Fruit fly (Drosophila melanogaster): ENCODE measurements around the gene Cyp4e3.

Cyp4e3 gene

dm6 chr2L:9782176-9782581 lies 32.3 kb upstream of the Cyp4e3 start, which contains the start of gene IP3K1 (continued):
- no peak for TF ChIP-seq salr (GFP tag; optimal IDR thresholded peaks at IDR 0.05)
- TF ChIP-seq Blimp-1 (GFP tag; optimal IDR thresholded peaks at IDR 0.05) = no peak
- TF ChIP-seq pdm3 (GFP tag; optimal IDR thresholded peaks at IDR 0.05) = no peak
- peak; percentile 80; the same call in 2 of the 3 replicates for TF ChIP-seq CG6163 (GFP tag; IDR thresholded peaks at IDR 0.05)
- TF ChIP-seq Hr39 (GFP tag; optimal IDR thresholded peaks at IDR 0.05) = no peak
- TF ChIP-seq eg (GFP tag; IDR thresholded peaks at IDR 0.05) = peak; percentile 81; the same call in 2 of the 3 replicates
- TF ChIP-seq CG3032 (tag; optimal IDR thresholded peaks at IDR 0.05) = no peak
- TF ChIP-seq Sox15 (GFP tag; optimal IDR thresholded peaks at IDR 0.05) = no peak

- TF ChIP-seq Gug (GFP tag; IDR thresholded peaks at IDR 0.05) (no peak), Blimp-1 (GFP tag; optimal IDR thresholded peaks at IDR 0.05) (no peak), ss (GFP tag; optimal IDR thresholded peaks at IDR 0.05) (peak; percentile 37 to 65), net (GFP tag; optimal IDR thresholded peaks at IDR 0.05) (peak; percentile 5), CG6808 (GFP tag; optimal IDR thresholded peaks at IDR 0.05) (peak; percentile 7), Sox14 (GFP tag; optimal IDR thresholded peaks at IDR 0.05) (peak; percentile 46), svp (GFP tag) (peak; percentile 90)
These were observed 29.9 kb upstream of the Cyp4e3 start for dm6 chr2L:9779754-9780153.

dm6 chr2L:9779147-9779546 lies 29.3 kb upstream of the Cyp4e3 start:
- TF ChIP-seq dac (GFP tag; optimal IDR thresholded peaks at IDR 0.05) (peak; percentile 0), pdm3 (GFP tag; optimal IDR thresholded peaks at IDR 0.05) (peak; percentile 14), acj6 (GFP tag; optimal IDR thresholded peaks at IDR 0.05) (peak; percentile 12), Sox102F (GFP tag; optimal IDR thresholded peaks at IDR 0.05) (peak; percentile 15), CG32006 (GFP tag; optimal IDR thresholded peaks at IDR 0.05) (peak; percentile 68), CG3919 (GFP tag; optimal IDR thresholded peaks at IDR 0.05) (no peak), CG31627 (GFP tag; optimal IDR thresholded peaks at IDR 0.05) (no peak), CG6808 (GFP tag; optimal IDR thresholded peaks at IDR 0.05) (no peak), Hr4 (GFP tag; optimal IDR thresholded peaks at IDR 0.05) (peak; percentile 49), Sox14 (GFP tag; optimal IDR thresholded peaks at IDR 0.05) (peak; percentile 7), Eip75B (GFP tag; optimal IDR thresholded peaks at IDR 0.05) (peak; percentile 22), Eip78C (GFP tag) (peak; percentile 44), Met (GFP tag; optimal IDR thresholded peaks at IDR 0.05) (peak; percentile 3), CG15336 (GFP tag; IDR thresholded peaks at IDR 0.05) (peak; percentile 49; the same call in 1 of the 2 replicates), OdsH (GFP tag; optimal IDR thresholded peaks at IDR 0.05) (peak; percentile 13), Ets21C (GFP tag; optimal IDR thresholded peaks at IDR 0.05) (no peak)

dm6 chr2L:9778416-9778815 lies 28.5 kb upstream of the Cyp4e3 start:
- TF ChIP-seq fkh (GFP tag; optimal IDR thresholded peaks at IDR 0.05) = peak; percentile 37
- TF ChIP-seq svp (GFP tag) = peak; percentile 67
- no peak for TF ChIP-seq topi (GFP tag; optimal IDR thresholded peaks at IDR 0.05)

- TF ChIP-seq CG8632 (GFP tag; optimal IDR thresholded peaks at IDR 0.05) (no peak), CG6163 (GFP tag; IDR thresholded peaks at IDR 0.05) (no peak), svp (GFP tag) (peak; percentile 69)
These were observed 28.1 kb upstream of the Cyp4e3 start for dm6 chr2L:9777927-9778326.

dm6 chr2L:9774980-9775628 lies 25.2 kb upstream of the Cyp4e3 start, which contains the start of the genes ppk11 and ppk16:
Gene ppk11, minus strand, starts transcription at chr2L:9775030.
Gene ppk16, minus strand, starts transcription at chr2L:9775030.
- TF ChIP-seq pdm3 (GFP tag; optimal IDR thresholded peaks at IDR 0.05) (no peak), fkh (GFP tag; optimal IDR thresholded peaks at IDR 0.05) (peak; percentile 86)

Measured in whole organism, prepupa.